Worm (Caenorhabditis elegans): ENCODE results near the gene chw-1.

The chw-1 gene

ce11 chrV:10462066-10462465 lies at the start of gene chw-1:
chw-1 (plus strand) TSS chrV:10462282.
- TF ChIP-seq hlh-15 (tag; optimal IDR thresholded peaks at IDR 0.05): no peak
- no peak for TF ChIP-seq unc-42 (tag; optimal IDR thresholded peaks at IDR 0.05)
- TF ChIP-seq ceh-48 (tag; optimal IDR thresholded peaks at IDR 0.05): no peak
- no peak for TF ChIP-seq elt-4 (tag; optimal IDR thresholded peaks at IDR 0.05)
- no peak for TF ChIP-seq pha-4 (tag; optimal IDR thresholded peaks at IDR 0.05)
- TF ChIP-seq ama-1 (optimal IDR thresholded peaks at IDR 0.05): no peak
- TF ChIP-seq fax-1 (tag; optimal IDR thresholded peaks at IDR 0.05): no peak
- TF ChIP-seq ceh-24 (tag; optimal IDR thresholded peaks at IDR 0.05): no peak
- TF ChIP-seq che-1 (tag; optimal IDR thresholded peaks at IDR 0.05): no peak
- TF ChIP-seq hlh-13 (GFP tag; optimal IDR thresholded peaks at IDR 0.05): no peak
- TF ChIP-seq T23F11.4 (GFP tag; optimal IDR thresholded peaks at IDR 0.05): no peak
- TF ChIP-seq ceh-9 (tag; optimal IDR thresholded peaks at IDR 0.05): no peak
- no peak for TF ChIP-seq C38D4.7 (GFP tag; optimal IDR thresholded peaks at IDR 0.05)
- no peak for TF ChIP-seq syd-9 (tag; optimal IDR thresholded peaks at IDR 0.05)

ce11 chrV:10414610-10415009 lies 47.5 kb upstream of the chw-1 start, which contains the start of gene F15H10.9:
F15H10.9 (minus strand) TSS chrV:10414710.
- no peak for TF ChIP-seq ahr-1 (tag; optimal IDR thresholded peaks at IDR 0.05)
- no peak for TF ChIP-seq K02D7.2 (tag; optimal IDR thresholded peaks at IDR 0.05)
- TF ChIP-seq pros-1 (tag; optimal IDR thresholded peaks at IDR 0.05): no peak
- TF ChIP-seq elt-4 (tag; optimal IDR thresholded peaks at IDR 0.05): no peak
- TF ChIP-seq mec-3 (tag; optimal IDR thresholded peaks at IDR 0.05; ENCODE audit: borderline replicate concordance): no peak

DNA sequence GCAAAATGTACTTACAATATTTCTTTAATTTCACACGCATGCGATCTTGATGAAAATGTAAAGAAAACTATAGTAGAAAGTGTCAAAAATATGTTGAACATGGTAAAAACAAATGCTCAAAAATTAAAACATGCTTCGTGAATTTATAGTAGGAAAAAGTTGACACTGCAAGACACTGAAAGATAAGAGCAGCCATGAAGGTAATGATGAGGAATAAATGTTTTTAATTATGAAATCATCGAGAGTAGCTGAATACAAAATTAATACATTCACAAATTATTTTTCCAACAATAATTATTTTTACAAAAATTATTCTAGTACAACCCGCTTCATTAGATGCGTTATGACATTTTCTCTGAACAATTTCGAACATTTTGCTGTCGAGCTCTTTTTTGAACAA lies 45.2 kb upstream of the chw-1 start, which contains the start of gene F15H10.10:
Gene F15H10.10, minus strand, starts transcription at position 101 of the 400 bp plus-strand sequence.
- no peak for TF ChIP-seq elt-4 (tag; optimal IDR thresholded peaks at IDR 0.05)
- TF ChIP-seq pax-1 (tag; optimal IDR thresholded peaks at IDR 0.05): no peak
- no peak for TF ChIP-seq sox-2 (GFP tag; IDR thresholded peaks at IDR 0.05)
- no peak for TF ChIP-seq ceh-30 (tag; optimal IDR thresholded peaks at IDR 0.05)
- no peak for TF ChIP-seq ceh-24 (tag; optimal IDR thresholded peaks at IDR 0.05)
- TF ChIP-seq elt-2 (tag; optimal IDR thresholded peaks at IDR 0.05): no peak
- no peak for TF ChIP-seq ceh-19 (GFP tag; optimal IDR thresholded peaks at IDR 0.05)
- no peak for TF ChIP-seq fkh-10 (GFP tag; optimal IDR thresholded peaks at IDR 0.05)
- no peak for TF ChIP-seq unc-55 (GFP tag; optimal IDR thresholded peaks at IDR 0.05)
- TF ChIP-seq dve-1 (tag; optimal IDR thresholded peaks at IDR 0.05): no peak
- no peak for TF ChIP-seq ama-1 (optimal IDR thresholded peaks at IDR 0.05)

- TF ChIP-seq ref-2 (tag; optimal IDR thresholded peaks at IDR 0.05) (no peak), fax-1 (tag; optimal IDR thresholded peaks at IDR 0.05) (no peak), K02D7.2 (tag; optimal IDR thresholded peaks at IDR 0.05) (no peak), C08G9.2 (tag; optimal IDR thresholded peaks at IDR 0.05) (no peak), C38D4.7 (GFP tag; optimal IDR thresholded peaks at IDR 0.05) (no peak), hlh-15 (tag; optimal IDR thresholded peaks at IDR 0.05) (no peak), ceh-30 (tag; optimal IDR thresholded peaks at IDR 0.05) (no peak), unc-3 (GFP tag; conservative IDR thresholded peaks at IDR 0.05) (no peak), unc-3 (tag; optimal IDR thresholded peaks at IDR 0.05) (no peak)
Measured at ce11 chrV:10418961-10419360, 43.1 kb upstream of the chw-1 start, which contains the start of gene F15H10.5. F15H10.5 (minus strand) TSS chrV:10419061.

DNA sequence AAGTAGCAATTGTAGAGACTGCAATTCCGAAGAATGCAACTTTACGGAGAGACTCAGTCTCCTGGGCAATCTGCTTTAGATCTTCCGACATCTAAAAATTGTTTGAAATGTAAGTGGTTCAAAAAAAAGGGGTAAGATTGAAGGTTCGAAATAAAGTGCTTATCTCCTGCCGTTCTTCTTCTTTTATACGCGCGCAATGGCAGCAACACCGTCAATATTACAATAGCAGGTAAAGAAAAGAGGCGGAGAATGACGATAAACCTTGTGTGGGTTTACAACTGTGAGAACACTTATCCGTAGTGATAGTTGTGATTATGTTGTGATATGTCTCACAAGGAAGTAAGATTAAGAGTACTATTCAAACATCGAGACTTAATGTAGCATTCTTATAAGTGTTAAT lies 40.3 kb upstream of the chw-1 start, which contains the start of gene col-13:
Gene col-13, minus strand, starts transcription at position 101 of the 400 bp plus-strand sequence.
- TF ChIP-seq ceh-18 (tag; optimal IDR thresholded peaks at IDR 0.05) (no peak), pax-1 (tag; optimal IDR thresholded peaks at IDR 0.05) (no peak), sdc-2 (tag; optimal IDR thresholded peaks at IDR 0.05) (no peak), fkh-10 (GFP tag; optimal IDR thresholded peaks at IDR 0.05) (no peak), hlh-13 (GFP tag; optimal IDR thresholded peaks at IDR 0.05) (no peak), gmeb-2 (tag; optimal IDR thresholded peaks at IDR 0.05) (no peak), ceh-45 (GFP tag; IDR thresholded peaks at IDR 0.05) (no peak), odd-2 (tag; optimal IDR thresholded peaks at IDR 0.05) (no peak)
